Worm (Caenorhabditis elegans): ENCODE results near the gene nhr-14.

DNA sequence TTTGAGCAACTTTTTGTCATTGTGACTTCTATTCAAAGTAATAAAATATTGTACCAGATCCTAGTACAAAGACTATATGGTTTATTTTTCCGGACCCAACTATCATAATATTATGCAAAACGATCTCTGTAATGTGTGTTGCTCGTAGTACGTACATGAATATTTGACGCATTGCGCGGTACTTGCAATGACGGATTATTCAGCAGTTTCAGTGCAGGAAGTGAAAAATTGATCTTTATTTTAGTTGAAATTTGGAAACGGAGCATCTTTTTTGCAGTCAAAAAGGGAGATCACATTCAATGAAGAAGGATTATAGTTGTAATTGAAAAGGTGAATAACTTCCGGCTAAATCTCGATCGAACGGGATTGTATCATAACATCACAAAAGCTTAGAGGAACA, 8.0 kb upstream of the nhr-14 start:
- TF ChIP-seq tab-1 (GFP tag; IDR thresholded peaks at IDR 0.05) (no peak), T22C8.4 (GFP tag; IDR thresholded peaks at IDR 0.05) (no peak), cog-1 (tag; optimal IDR thresholded peaks at IDR 0.05) (no peak), ztf-23 (GFP tag; IDR thresholded peaks at IDR 0.05) (no peak), ref-1 (GFP tag; conservative IDR thresholded peaks at IDR 0.05) (no peak), klf-2 (GFP tag; conservative IDR thresholded peaks at IDR 0.05) (no peak), flt-1 (GFP tag; IDR thresholded peaks at IDR 0.05) (no peak)
